ENCODE assay signal across 8 worm cellular contexts in the genomic region with DNA sequence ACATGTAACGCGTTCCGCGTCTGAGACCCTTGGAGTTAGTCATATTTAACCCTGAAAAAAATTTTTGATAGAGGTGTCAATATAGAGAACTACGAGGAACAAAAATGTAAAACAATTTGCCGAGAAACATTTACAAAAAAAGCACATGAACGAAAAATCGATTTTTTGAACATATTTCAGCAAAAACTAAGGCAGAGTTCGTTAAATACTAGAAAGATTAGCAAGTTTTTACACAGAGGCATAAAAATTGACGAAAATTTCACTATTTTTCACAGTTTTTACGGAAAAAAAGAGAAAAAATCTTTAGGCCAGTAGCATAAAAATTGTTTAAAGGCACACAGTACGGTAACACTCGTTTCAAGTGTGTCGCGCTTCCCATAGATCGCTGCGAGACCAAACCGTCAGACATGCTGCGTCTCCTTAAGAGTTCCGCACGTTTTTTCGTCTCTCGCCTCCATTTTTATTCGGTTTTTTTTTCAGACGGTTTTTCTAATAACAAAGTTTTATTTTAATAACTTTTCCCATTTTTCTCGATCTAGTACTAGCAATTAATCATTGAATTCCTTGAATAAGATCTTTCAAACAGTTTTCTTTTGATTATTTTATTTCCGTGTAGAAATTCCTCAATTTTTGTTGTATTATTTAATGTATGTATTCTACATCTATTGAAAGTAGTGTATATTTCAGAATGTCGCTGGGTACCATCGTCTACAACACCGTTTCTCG.
TF ChIP-seq lines count a peak whose summit lies in the region.

A gene (minus strand): TSS at position 51 of the 726 bp plus-strand sequence.
A gene (plus strand): TSS at position 676 of the 726 bp plus-strand sequence.

TF ChIP-seq in whole organism, L1 larva, 84 proteins besides CTCF, POLR2A, EP300 and RAD21 (continued from another document and continues in another):
- TF ChIP-seq pag-3 (tag; optimal IDR thresholded peaks at IDR 0.05; lab: Kevin White, UChicago; ENCODE audit: borderline replicate concordance, insufficient read depth) (no peak), hpl-2 (GFP tag; optimal IDR thresholded peaks at IDR 0.05; lab: Kevin White, UChicago) (peak; percentile 9), lin-35 (GFP tag; optimal IDR thresholded peaks at IDR 0.05; lab: Kevin White, UChicago) (peak; percentile 84 to 89), dsc-1 (tag; optimal IDR thresholded peaks at IDR 0.05; lab: Kevin White, UChicago) (peak; percentile 73), ztf-11 (tag; optimal IDR thresholded peaks at IDR 0.05; lab: Kevin White, UChicago) (peak in 1 of 2 experiments; percentile 13), egl-13 (tag; optimal IDR thresholded peaks at IDR 0.05; lab: Kevin White, UChicago) (peak; percentile 27), pqm-1 (tag; optimal IDR thresholded peaks at IDR 0.05; lab: Kevin White, UChicago) (no peak), lin-14 (GFP tag; optimal IDR thresholded peaks at IDR 0.05; lab: Kevin White, UChicago) (peak; percentile 77), nhr-19 (GFP tag; conservative IDR thresholded peaks at IDR 0.05; lab: Robert Waterston, UW) (peak; percentile 85), zip-4 (GFP tag; optimal IDR thresholded peaks at IDR 0.05; lab: Kevin White, UChicago) (no peak), ztf-4 (tag; optimal IDR thresholded peaks at IDR 0.05; lab: Kevin White, UChicago) (peak; percentile 68), ceh-90 (tag; optimal IDR thresholded peaks at IDR 0.05; lab: Kevin White, UChicago) (no peak), unc-86 (tag; optimal IDR thresholded peaks at IDR 0.05; lab: Kevin White, UChicago) (peak; percentile 74), nhr-237 (tag; optimal IDR thresholded peaks at IDR 0.05; lab: Kevin White, UChicago) (peak; percentile 57)

TF ChIP-seq in whole organism, L2 larva, 48 proteins besides CTCF, POLR2A, EP300 and RAD21 (continued from another document and continues in another):
- TF ChIP-seq ZK546.5 (tag; optimal IDR thresholded peaks at IDR 0.05; lab: Kevin White, UChicago) = peak; percentile 63
- TF ChIP-seq lin-11 (tag; optimal IDR thresholded peaks at IDR 0.05; lab: Kevin White, UChicago) = peak; percentile 60
- no peak for TF ChIP-seq Y55F3AM.14 (GFP tag; optimal IDR thresholded peaks at IDR 0.05; lab: Kevin White, UChicago)
- no peak for TF ChIP-seq unc-39 (tag; optimal IDR thresholded peaks at IDR 0.05; lab: Kevin White, UChicago)
- peak; percentile 61 for TF ChIP-seq fos-1 (tag; optimal IDR thresholded peaks at IDR 0.05; lab: Kevin White, UChicago)
- no peak for TF ChIP-seq nhr-237 (tag; optimal IDR thresholded peaks at IDR 0.05; lab: Kevin White, UChicago)
- TF ChIP-seq blmp-1 (tag; optimal IDR thresholded peaks at IDR 0.05; lab: Kevin White, UChicago; ENCODE audit: insufficient read depth) = peak; percentile 32
- TF ChIP-seq zag-1 (tag; optimal IDR thresholded peaks at IDR 0.05; lab: Kevin White, UChicago) = no peak
- TF ChIP-seq ama-1 (optimal IDR thresholded peaks at IDR 0.05; lab: Kevin White, UChicago) = peak; percentile 45
- TF ChIP-seq F13H6.1 (tag; optimal IDR thresholded peaks at IDR 0.05; lab: Kevin White, UChicago) = peak; percentile 71
- peak; percentile 3 for TF ChIP-seq R02D3.7 (tag; optimal IDR thresholded peaks at IDR 0.05; lab: Kevin White, UChicago)
- peak; percentile 76 for TF ChIP-seq nhr-21 (tag; optimal IDR thresholded peaks at IDR 0.05; lab: Kevin White, UChicago)
- TF ChIP-seq mbf-1 (tag; optimal IDR thresholded peaks at IDR 0.05; lab: Kevin White, UChicago) = no peak
- TF ChIP-seq aly-2 (tag; optimal IDR thresholded peaks at IDR 0.05; lab: Kevin White, UChicago) = no peak
- no peak for TF ChIP-seq nhr-23 (tag; optimal IDR thresholded peaks at IDR 0.05; lab: Kevin White, UChicago)
- no peak for TF ChIP-seq skn-1 (tag; optimal IDR thresholded peaks at IDR 0.05; lab: Kevin White, UChicago)

TF ChIP-seq in whole organism, L3 larva, 47 proteins besides CTCF, POLR2A, EP300 and RAD21 (continued from another document and continues in another):
- peak; percentile 87 for TF ChIP-seq lin-15B (tag; optimal IDR thresholded peaks at IDR 0.05; lab: Kevin White, UChicago)
- no peak for TF ChIP-seq nhr-237 (tag; optimal IDR thresholded peaks at IDR 0.05; lab: Kevin White, UChicago)
- TF ChIP-seq aly-2 (tag; optimal IDR thresholded peaks at IDR 0.05; lab: Kevin White, UChicago) = no peak
- TF ChIP-seq mdl-1 (tag; optimal IDR thresholded peaks at IDR 0.05; lab: Kevin White, UChicago) = no peak
- TF ChIP-seq unc-62 (GFP tag; optimal IDR thresholded peaks at IDR 0.05; lab: Kevin White, UChicago) = peak; percentile 11
- peak; percentile 85 for TF ChIP-seq nhr-23 (tag; optimal IDR thresholded peaks at IDR 0.05; lab: Kevin White, UChicago)
- peak; percentile 59 for TF ChIP-seq pqm-1 (tag; optimal IDR thresholded peaks at IDR 0.05; lab: Kevin White, UChicago)
- TF ChIP-seq elt-1 (tag; optimal IDR thresholded peaks at IDR 0.05; lab: Kevin White, UChicago) = no peak
- TF ChIP-seq ceh-16 (tag; optimal IDR thresholded peaks at IDR 0.05; lab: Kevin White, UChicago) = peak; percentile 11
- peak; percentile 83 for TF ChIP-seq nhr-25 (tag; optimal IDR thresholded peaks at IDR 0.05; lab: Kevin White, UChicago)
- TF ChIP-seq nhr-12 (tag; optimal IDR thresholded peaks at IDR 0.05; lab: Kevin White, UChicago) = no peak
- TF ChIP-seq ceh-28 (tag; optimal IDR thresholded peaks at IDR 0.05; lab: Kevin White, UChicago) = peak; percentile 57
- no peak for TF ChIP-seq fkh-10 (GFP tag; optimal IDR thresholded peaks at IDR 0.05; lab: Kevin White, UChicago)
- TF ChIP-seq nhr-28 (tag; optimal IDR thresholded peaks at IDR 0.05; lab: Kevin White, UChicago) = no peak
- no peak for TF ChIP-seq daf-12 (tag; optimal IDR thresholded peaks at IDR 0.05; lab: Kevin White, UChicago)
- peak; percentile 58 for TF ChIP-seq skn-1 (tag; optimal IDR thresholded peaks at IDR 0.05; lab: Kevin White, UChicago)

TF ChIP-seq in whole organism, L4 larva, 104 proteins besides CTCF, POLR2A, EP300 and RAD21 (continued from another document and continues in another):
- TF ChIP-seq lir-3 (tag; optimal IDR thresholded peaks at IDR 0.05; lab: Kevin White, UChicago) (no peak), F49E8.2 (tag; optimal IDR thresholded peaks at IDR 0.05; lab: Kevin White, UChicago; ENCODE audit: borderline replicate concordance) (peak; percentile 77), nhr-77 (tag; optimal IDR thresholded peaks at IDR 0.05; lab: Kevin White, UChicago) (peak; percentile 38), dmd-9 (GFP tag; IDR thresholded peaks at IDR 0.05; lab: Robert Waterston, UW) (peak; percentile 55; the same call in 1 of the 2 replicates), mxl-3 (GFP tag; optimal IDR thresholded peaks at IDR 0.05; lab: Kevin White, UChicago) (no peak), snpc-1.2 (GFP tag; IDR thresholded peaks at IDR 0.05; lab: Robert Waterston, UW) (peak; percentile 57; the same call in 1 of the 2 replicates), nhr-6 (tag; optimal IDR thresholded peaks at IDR 0.05; lab: Kevin White, UChicago) (peak; percentile 77), D1046.2 (GFP tag; IDR thresholded peaks at IDR 0.05; lab: Robert Waterston, UW) (peak; percentile 99), ZK546.5 (tag; optimal IDR thresholded peaks at IDR 0.05; lab: Kevin White, UChicago) (no peak), skn-1 (tag; optimal IDR thresholded peaks at IDR 0.05; lab: Kevin White, UChicago) (no peak), ceh-62 (tag; optimal IDR thresholded peaks at IDR 0.05; lab: Kevin White, UChicago) (no peak), nhr-10 (tag; optimal IDR thresholded peaks at IDR 0.05; lab: Kevin White, UChicago) (no peak), F10B5.3 (tag; optimal IDR thresholded peaks at IDR 0.05; lab: Kevin White, UChicago) (no peak), ceh-82 (tag; optimal IDR thresholded peaks at IDR 0.05; lab: Kevin White, UChicago) (no peak), nhr-42 (GFP tag; IDR thresholded peaks at IDR 0.05; lab: Robert Waterston, UW) (no peak), lsy-2 (tag; optimal IDR thresholded peaks at IDR 0.05; lab: Kevin White, UChicago) (peak; percentile 95 to 99)

TF ChIP-seq in whole organism, early embryonic, 17 proteins besides CTCF, POLR2A, EP300 and RAD21 (continued from another document):
- no peak for TF ChIP-seq hnd-1 (tag; optimal IDR thresholded peaks at IDR 0.05; lab: Kevin White, UChicago)
TF ChIP-seq in whole organism, early embryonic: peak in this region for 2.

TF ChIP-seq in whole organism, late embryonic, 69 proteins besides CTCF, POLR2A, EP300 and RAD21 (continued from another document):
- TF ChIP-seq tbx-2 (tag; optimal IDR thresholded peaks at IDR 0.05; lab: Kevin White, UChicago) = peak; percentile 49
- peak; percentile 28 for TF ChIP-seq dve-1 (tag; optimal IDR thresholded peaks at IDR 0.05; lab: Kevin White, UChicago)
- no peak for TF ChIP-seq ceh-48 (tag; optimal IDR thresholded peaks at IDR 0.05; lab: Kevin White, UChicago)
- no peak for TF ChIP-seq ceh-6 (GFP tag; optimal IDR thresholded peaks at IDR 0.05; lab: Kevin White, UChicago)
- peak; percentile 92 for TF ChIP-seq nfya-1 (tag; optimal IDR thresholded peaks at IDR 0.05; lab: Kevin White, UChicago)
- peak; percentile 73 for TF ChIP-seq unc-55 (GFP tag; optimal IDR thresholded peaks at IDR 0.05; lab: Kevin White, UChicago)
- no peak for TF ChIP-seq gmeb-2 (tag; optimal IDR thresholded peaks at IDR 0.05; lab: Kevin White, UChicago)
- peak; percentile 27 for TF ChIP-seq ceh-18 (tag; optimal IDR thresholded peaks at IDR 0.05; lab: Kevin White, UChicago)
- peak; percentile 64 for TF ChIP-seq ceh-31 (tag; optimal IDR thresholded peaks at IDR 0.05; lab: Kevin White, UChicago)
- no peak for TF ChIP-seq ceh-34 (tag; optimal IDR thresholded peaks at IDR 0.05; lab: Kevin White, UChicago)
TF ChIP-seq in whole organism, late embryonic: peak in this region for 9.

TF ChIP-seq in whole organism, mixed stage, embryonic, 35 proteins besides CTCF, POLR2A, EP300 and RAD21 (continued from another document):
- TF ChIP-seq sptf-1 (tag; optimal IDR thresholded peaks at IDR 0.05; lab: Kevin White, UChicago) (no peak), ceh-39 (tag; optimal IDR thresholded peaks at IDR 0.05; lab: Kevin White, UChicago) (peak; percentile 65), hlh-1 (tag; optimal IDR thresholded peaks at IDR 0.05; lab: Kevin White, UChicago) (peak; percentile 25), mep-1 (tag; optimal IDR thresholded peaks at IDR 0.05; lab: Kevin White, UChicago) (peak; percentile 91), elt-1 (tag; optimal IDR thresholded peaks at IDR 0.05; lab: Kevin White, UChicago; ENCODE audit: borderline replicate concordance, insufficient read depth) (no peak), unc-62 (GFP tag; optimal IDR thresholded peaks at IDR 0.05; lab: Kevin White, UChicago) (peak; percentile 22), unc-120 (tag; optimal IDR thresholded peaks at IDR 0.05; lab: Kevin White, UChicago; ENCODE audit: poor library complexity, severe bottlenecking) (no peak), nhr-237 (tag; optimal IDR thresholded peaks at IDR 0.05; lab: Kevin White, UChicago) (peak; percentile 80), sem-2 (GFP tag; optimal IDR thresholded peaks at IDR 0.05; lab: Kevin White, UChicago) (no peak), mab-5 (tag; optimal IDR thresholded peaks at IDR 0.05; lab: Kevin White, UChicago) (no peak), drap-1 (GFP tag; optimal IDR thresholded peaks at IDR 0.05; lab: Kevin White, UChicago) (no peak), lsy-2 (tag; optimal IDR thresholded peaks at IDR 0.05; lab: Kevin White, UChicago) (peak; percentile 98), ces-1 (GFP tag; optimal IDR thresholded peaks at IDR 0.05; lab: Kevin White, UChicago) (peak; percentile 67), pha-4 (tag; optimal IDR thresholded peaks at IDR 0.05; lab: Kevin White, UChicago) (peak; percentile 83), ceh-83 (GFP tag; optimal IDR thresholded peaks at IDR 0.05; lab: Kevin White, UChicago) (no peak), mls-2 (tag; optimal IDR thresholded peaks at IDR 0.05; lab: Kevin White, UChicago) (no peak), unc-39 (tag; optimal IDR thresholded peaks at IDR 0.05; lab: Kevin White, UChicago) (no peak), tbx-8 (GFP tag; optimal IDR thresholded peaks at IDR 0.05; lab: Kevin White, UChicago) (no peak), M03D4.4 (tag; optimal IDR thresholded peaks at IDR 0.05; lab: Kevin White, UChicago) (no peak), bed-3 (GFP tag; optimal IDR thresholded peaks at IDR 0.05; lab: Kevin White, UChicago) (no peak), nhr-76 (tag; optimal IDR thresholded peaks at IDR 0.05; lab: Kevin White, UChicago) (no peak), flh-1 (GFP tag; optimal IDR thresholded peaks at IDR 0.05; lab: Kevin White, UChicago) (no peak)

TF ChIP-seq in whole organism, young adult, 124 proteins besides CTCF, POLR2A, EP300 and RAD21 (continued from another document and continues in another):
- TF ChIP-seq rpc-1 (optimal IDR thresholded peaks at IDR 0.05; lab: Kevin White, UChicago) = no peak
- no peak for TF ChIP-seq rpc-1 (tag; optimal IDR thresholded peaks at IDR 0.05; lab: Kevin White, UChicago)
- TF ChIP-seq mcd-1 (GFP tag; IDR thresholded peaks at IDR 0.05; lab: Robert Waterston, UW) = peak; percentile 80
- peak; percentile 55 for TF ChIP-seq ztf-18 (tag; optimal IDR thresholded peaks at IDR 0.05; lab: Kevin White, UChicago)
- no peak for TF ChIP-seq Y56A3A.18 (GFP tag; IDR thresholded peaks at IDR 0.05; lab: Robert Waterston, UW)
- TF ChIP-seq ceh-27 (GFP tag; optimal IDR thresholded peaks at IDR 0.05; lab: Kevin White, UChicago) = peak; percentile 79
- TF ChIP-seq lir-1 (GFP tag; conservative IDR thresholded peaks at IDR 0.05; lab: Robert Waterston, UW) = peak; percentile 20; the same call in 1 of the 2 replicates
- no peak for TF ChIP-seq lin-26 (GFP tag; IDR thresholded peaks at IDR 0.05; lab: Robert Waterston, UW)
- TF ChIP-seq mes-4 (tag; optimal IDR thresholded peaks at IDR 0.05; lab: Kevin White, UChicago) = peak; percentile 2
- peak; percentile 98 for TF ChIP-seq F33H1.4 (GFP tag; IDR thresholded peaks at IDR 0.05; lab: Robert Waterston, UW)
- TF ChIP-seq dpff-1 (tag; optimal IDR thresholded peaks at IDR 0.05; lab: Kevin White, UChicago) = no peak
- TF ChIP-seq F57A8.1 (GFP tag; optimal IDR thresholded peaks at IDR 0.05; lab: Kevin White, UChicago) = no peak
- no peak for TF ChIP-seq sdz-38 (tag; optimal IDR thresholded peaks at IDR 0.05; lab: Kevin White, UChicago)
- TF ChIP-seq lin-35 (GFP tag; optimal IDR thresholded peaks at IDR 0.05; lab: Kevin White, UChicago) = peak in 1 of 3 experiments; percentile 67
- TF ChIP-seq tbp1 (GFP tag; optimal IDR thresholded peaks at IDR 0.05; lab: Kevin White, UChicago) = peak; percentile 71
- TF ChIP-seq athp-1 (tag; optimal IDR thresholded peaks at IDR 0.05; lab: Kevin White, UChicago) = peak; percentile 35
- peak; percentile 74 for TF ChIP-seq nfyb-1 (GFP tag; IDR thresholded peaks at IDR 0.05; lab: Robert Waterston, UW)
- peak; percentile 70 for TF ChIP-seq attf-3 (GFP tag; conservative IDR thresholded peaks at IDR 0.05; lab: Robert Waterston, UW)
- TF ChIP-seq madf-3 (GFP tag; IDR thresholded peaks at IDR 0.05; lab: Robert Waterston, UW) = peak; percentile 89
- peak; percentile 48 for TF ChIP-seq snpc-4 (GFP tag; optimal IDR thresholded peaks at IDR 0.05; lab: Kevin White, UChicago)
- peak; percentile 36 to 77 (median 60) for TF ChIP-seq snpc-4 (tag; optimal IDR thresholded peaks at IDR 0.05; lab: Kevin White, UChicago)
- peak; percentile 83 for TF ChIP-seq F23B12.7 (tag; optimal IDR thresholded peaks at IDR 0.05; lab: Kevin White, UChicago; ENCODE audit: insufficient read depth)
- no peak for TF ChIP-seq somi-1 (GFP tag; optimal IDR thresholded peaks at IDR 0.05; lab: Kevin White, UChicago)
- peak; percentile 76 for TF ChIP-seq attf-5 (GFP tag; optimal IDR thresholded peaks at IDR 0.05; lab: Kevin White, UChicago)
- no peak for TF ChIP-seq F10E7.11 (tag; optimal IDR thresholded peaks at IDR 0.05; lab: Kevin White, UChicago)
- TF ChIP-seq B0336.3 (GFP tag; IDR thresholded peaks at IDR 0.05; lab: Robert Waterston, UW) = peak; percentile 63
- peak; percentile 19; the same call in 1 of the 2 replicates for TF ChIP-seq hsf-1 (GFP tag; IDR thresholded peaks at IDR 0.05; lab: Robert Waterston, UW)
- TF ChIP-seq snpc-1.3 (tag; optimal IDR thresholded peaks at IDR 0.05; lab: Kevin White, UChicago; ENCODE audit: insufficient read depth) = peak; percentile 93
- peak; percentile 55 for TF ChIP-seq efl-1 (GFP tag; optimal IDR thresholded peaks at IDR 0.05; lab: Kevin White, UChicago)
- TF ChIP-seq ztf-28 (GFP tag; IDR thresholded peaks at IDR 0.05; lab: Robert Waterston, UW) = 0 out of 2 replicates have a peak, but pooled peaks have one; percentile 22
- peak; percentile 96 for TF ChIP-seq lsl-1 (GFP tag; optimal IDR thresholded peaks at IDR 0.05; lab: Kevin White, UChicago)
- peak; percentile 30 for TF ChIP-seq dpl-1 (GFP tag; optimal IDR thresholded peaks at IDR 0.05; lab: Kevin White, UChicago)
- TF ChIP-seq madf-10 (tag; optimal IDR thresholded peaks at IDR 0.05; lab: Kevin White, UChicago) = peak; percentile 26
- peak; percentile 25; the same call in 1 of the 2 replicates for TF ChIP-seq C17E4.6 (GFP tag; IDR thresholded peaks at IDR 0.05; lab: Robert Waterston, UW)
